Fruit fly (Drosophila melanogaster) whole organism, embryonic: ENCODE data around the gene CG7556.

Experiments used
- ATbp ChIP-seq: fragments of 200-800 bp; sonication (Bioruptor generic); optimal IDR thresholded peaks from 2 replicates; lab custom pipeline; 2017; ENCODE audit warnings: missing biosample characterization, mild to moderate bottlenecking, missing genetic modification characterization, missing genetic modification reagents
- Ada2b ChIP-seq: fragments of 200-800 bp; sonication (Bioruptor generic); IDR thresholded peaks from 2 replicates; pipeline ENCODE4 v1.3.6; 2022; ENCODE audit warnings: missing biosample characterization, missing genetic modification characterization
- Adf1 ChIP-seq: fragments of 200-800 bp; sonication (Bioruptor generic); IDR thresholded peaks from 2 replicates; pipeline ENCODE4 v1.3.6; 2022; ENCODE audit warnings: missing biosample characterization, missing genetic modification characterization
- Antp ChIP-seq: fragments of 200-800 bp; sonication (Bioruptor generic); optimal IDR thresholded peaks from 3 replicates; lab custom pipeline; 2016; ENCODE audit warnings: missing biosample characterization, missing genetic modification characterization
- Asciz ChIP-seq: fragments of 200-800 bp; sonication (Bioruptor generic); optimal IDR thresholded peaks from 2 replicates; lab custom pipeline; 2017; ENCODE audit warnings: missing biosample characterization, mild to moderate bottlenecking, missing genetic modification characterization, missing genetic modification reagents
- Atf6 ChIP-seq: fragments of 200-800 bp; sonication (Bioruptor generic); IDR thresholded peaks from 2 replicates; pipeline ENCODE4 v1.3.6; 2022; ENCODE audit warnings: missing biosample characterization, missing genetic modification characterization
- Blimp-1 ChIP-seq: fragments of 200-800 bp; sonication (Bioruptor generic); optimal IDR thresholded peaks from 3 replicates; lab custom pipeline; 2018; ENCODE audit warnings: missing biosample characterization, missing genetic modification characterization, mild to moderate bottlenecking, moderate library complexity, missing genetic modification reagents
- CG10209 ChIP-seq: fragments of 200-800 bp; sonication (Bioruptor generic); optimal IDR thresholded peaks from 3 replicates; lab custom pipeline; 2017; ENCODE audit warnings: missing biosample characterization, mild to moderate bottlenecking, missing genetic modification characterization, missing genetic modification reagents
- CG10979 ChIP-seq: fragments of 200-800 bp; sonication (Bioruptor generic); optimal IDR thresholded peaks from 2 replicates; lab custom pipeline; 2018; ENCODE audit warnings: missing biosample characterization, mild to moderate bottlenecking, missing genetic modification characterization, moderate library complexity
- CG12219 ChIP-seq: fragments of 200-800 bp; sonication (Bioruptor generic); optimal IDR thresholded peaks from 3 replicates; lab custom pipeline; 2018; ENCODE audit warnings: missing biosample characterization, mild to moderate bottlenecking, missing genetic modification characterization
- CG16815 ChIP-seq: fragments of 200-800 bp; sonication (Bioruptor generic); optimal IDR thresholded peaks from 3 replicates; lab custom pipeline; 2017; ENCODE audit warnings: missing biosample characterization, mild to moderate bottlenecking, missing genetic modification characterization
- CG17361 ChIP-seq: fragments of 200-800 bp; sonication (Bioruptor generic); IDR thresholded peaks from 3 replicates; pipeline ENCODE4 v1.3.6; 2022; ENCODE audit warnings: missing biosample characterization, missing genetic modification characterization
- CG1792 ChIP-seq: fragments of 200-800 bp; sonication (Bioruptor generic); optimal IDR thresholded peaks from 2 replicates; lab custom pipeline; 2016; ENCODE audit warnings: missing biosample characterization, missing genetic modification characterization
- CG18262 ChIP-seq: fragments of 200-800 bp; optimal IDR thresholded peaks from 3 replicates; lab custom pipeline; 2019; ENCODE audit warnings: missing biosample characterization, mild to moderate bottlenecking, missing genetic modification characterization, moderate library complexity
- CG18619 ChIP-seq: fragments of 200-800 bp; sonication (Bioruptor generic); optimal IDR thresholded peaks from 3 replicates; lab custom pipeline; 2017; ENCODE audit warnings: missing biosample characterization, mild to moderate bottlenecking, missing genetic modification characterization
- CG42726 ChIP-seq: fragments of 200-800 bp; sonication (Bioruptor generic); IDR thresholded peaks from 2 replicates; pipeline ENCODE4 v1.3.6; 2022; ENCODE audit warnings: missing biosample characterization, missing genetic modification characterization; ENCODE audit not compliant: partially characterized antibody
- CG4282 ChIP-seq: fragments of 200-800 bp; sonication (Bioruptor generic); optimal IDR thresholded peaks from 2 replicates; lab custom pipeline; 2016; ENCODE audit warnings: missing biosample characterization, missing genetic modification characterization
- CG4854 ChIP-seq: fragments of 200-800 bp; sonication (Bioruptor generic); optimal IDR thresholded peaks from 2 replicates; lab custom pipeline; 2016; ENCODE audit warnings: missing biosample characterization, missing genetic modification characterization, inconsistent platforms
- CG6765 ChIP-seq: fragments of 200-800 bp; sonication (Bioruptor generic); optimal IDR thresholded peaks from 3 replicates; lab custom pipeline; 2017; ENCODE audit warnings: missing biosample characterization, mild to moderate bottlenecking, missing genetic modification characterization
- CG7271 ChIP-seq: fragments of 200-800 bp; sonication (Bioruptor generic); optimal IDR thresholded peaks from 2 replicates; lab custom pipeline; 2018; ENCODE audit warnings: missing biosample characterization, mild to moderate bottlenecking, missing genetic modification characterization, moderate library complexity
- CG8765 ChIP-seq: fragments of 200-800 bp; sonication (Bioruptor generic); IDR thresholded peaks from 2 replicates; pipeline ENCODE4 v1.3.6; 2022; ENCODE audit warnings: missing biosample characterization, missing genetic modification characterization
- CG8924 ChIP-seq: fragments of 200-800 bp; optimal IDR thresholded peaks from 3 replicates; lab custom pipeline; 2019; ENCODE audit warnings: missing biosample characterization, mild to moderate bottlenecking, missing genetic modification characterization, moderate library complexity
- CG8944 ChIP-seq: fragments of 200-800 bp; sonication (Bioruptor generic); optimal IDR thresholded peaks from 3 replicates; lab custom pipeline; 2016; ENCODE audit warnings: missing biosample characterization, missing genetic modification characterization
- CG9932 ChIP-seq: fragments of 200-800 bp; sonication (Bioruptor generic); IDR thresholded peaks from 2 replicates; pipeline ENCODE4 v1.3.6; 2022; ENCODE audit warnings: missing biosample characterization, missing genetic modification characterization
- Dad ChIP-seq: fragments of 200-800 bp; sonication (Bioruptor generic); optimal IDR thresholded peaks from 3 replicates; lab custom pipeline; 2016; ENCODE audit warnings: missing biosample characterization, missing genetic modification characterization
- Doc3 ChIP-seq: fragments of 200-800 bp; sonication (Bioruptor generic); IDR thresholded peaks from 3 replicates; pipeline ENCODE4 v1.3.6; 2022; ENCODE audit warnings: missing biosample characterization, missing genetic modification characterization; ENCODE audit not compliant: partially characterized antibody
- Fer1 ChIP-seq: fragments of 200-800 bp; sonication (Bioruptor generic); optimal IDR thresholded peaks from 2 replicates; lab custom pipeline; 2017; ENCODE audit warnings: missing biosample characterization, mild to moderate bottlenecking, missing genetic modification characterization
- Gug ChIP-seq: fragments of 200-800 bp; sonication (Bioruptor generic); IDR thresholded peaks from 4 replicates; pipeline ENCODE4 v1.3.6; 2022; ENCODE audit warnings: missing biosample characterization, missing genetic modification characterization
- Hmx ChIP-seq: fragments of 200-800 bp; sonication (Bioruptor generic); optimal IDR thresholded peaks from 2 replicates; lab custom pipeline; 2016; ENCODE audit warnings: missing biosample characterization, missing genetic modification characterization
- Hr39 ChIP-seq: fragments of >200 bp; optimal IDR thresholded peaks from 2 replicates; lab custom pipeline; 2017
- Nf-YB ChIP-seq: fragments of 200-800 bp; sonication (Bioruptor generic); optimal IDR thresholded peaks from 3 replicates; lab custom pipeline; 2019; ENCODE audit warnings: missing biosample characterization, mild to moderate bottlenecking, missing genetic modification characterization, moderate library complexity
- Oli ChIP-seq: fragments of 200-800 bp; sonication (Bioruptor generic); optimal IDR thresholded peaks from 2 replicates; lab custom pipeline; 2018; ENCODE audit warnings: missing biosample characterization, mild to moderate bottlenecking, missing genetic modification characterization, moderate library complexity
- Sox102F ChIP-seq: fragments of 200-800 bp; sonication (Bioruptor generic); optimal IDR thresholded peaks from 2 replicates; lab custom pipeline; 2018; ENCODE audit warnings: missing biosample characterization, mild to moderate bottlenecking, missing genetic modification characterization, moderate library complexity
- chinmo ChIP-seq: fragments of 200-800 bp; sonication (Bioruptor generic); IDR thresholded peaks from 4 replicates; pipeline ENCODE4 v1.3.6; 2022; ENCODE audit warnings: missing biosample characterization, missing genetic modification characterization; ENCODE audit not compliant: partially characterized antibody
- eve ChIP-seq, 2 experiments: fragments of >200 bp; optimal IDR thresholded peaks; 2 replicates each; lab custom pipeline; 2017; ENCODE audit warnings: missing biosample characterization in 2 of 2, missing genetic modification characterization in 2 of 2
- exex ChIP-seq: fragments of 200-800 bp; sonication (Bioruptor generic); optimal IDR thresholded peaks from 4 replicates; lab custom pipeline; 2018; ENCODE audit warnings: missing biosample characterization, mild to moderate bottlenecking, missing genetic modification characterization, moderate library complexity
- gem ChIP-seq: fragments of 200-800 bp; sonication (Bioruptor generic); optimal IDR thresholded peaks from 2 replicates; lab custom pipeline; 2019; ENCODE audit warnings: missing biosample characterization, mild to moderate bottlenecking, missing genetic modification characterization, moderate library complexity
- gsb ChIP-seq: fragments of 200-800 bp; sonication (Bioruptor generic); IDR thresholded peaks from 2 replicates; pipeline ENCODE4 v1.3.6; 2022; ENCODE audit warnings: missing biosample characterization, missing genetic modification characterization
- hb ChIP-seq: fragments of 200-800 bp; sonication (Bioruptor generic); IDR thresholded peaks from 3 replicates; pipeline ENCODE4 v1.3.6; 2022; ENCODE audit warnings: missing biosample characterization, missing genetic modification characterization; ENCODE audit not compliant: partially characterized antibody
- hth ChIP-seq: fragments of >200 bp; optimal IDR thresholded peaks from 2 replicates; lab custom pipeline; 2017; ENCODE audit warnings: inconsistent platforms
- insv ChIP-seq, 2 experiments: fragments of 200-800 bp; sonication (Bioruptor generic); optimal IDR thresholded peaks; 3 replicates each; lab custom pipeline; 2016 to 2018; ENCODE audit warnings: missing biosample characterization in 2 of 2, missing genetic modification characterization in 2 of 2
- lola ChIP-seq, 3 experiments: fragments of >200 bp in 2 of 3; fragments of 200-800 bp in 1 of 3; sonication (Bioruptor generic) in 1 of 3; optimal IDR thresholded peaks; 2 replicates each; lab custom pipeline; 2017 to 2019; ENCODE audit warnings: missing biosample characterization in 3 of 3, missing genetic modification characterization in 3 of 3, mild to moderate bottlenecking in 1 of 3, moderate library complexity in 1 of 3
- nmo ChIP-seq: fragments of 200-800 bp; sonication (Bioruptor generic); optimal IDR thresholded peaks from 2 replicates; lab custom pipeline; 2018; ENCODE audit warnings: missing biosample characterization, mild to moderate bottlenecking, missing genetic modification characterization, moderate library complexity
- nom ChIP-seq: fragments of 200-800 bp; sonication (Bioruptor generic); optimal IDR thresholded peaks from 2 replicates; lab custom pipeline; 2017; ENCODE audit warnings: missing biosample characterization, missing genetic modification characterization, mild to moderate bottlenecking, moderate library complexity, missing genetic modification reagents
- sr ChIP-seq: fragments of 200-800 bp; sonication (Bioruptor generic); IDR thresholded peaks from 3 replicates; pipeline ENCODE4 v1.3.6; 2022; ENCODE audit warnings: missing biosample characterization, missing genetic modification characterization
- tin ChIP-seq: fragments of 200-800 bp; sonication (Bioruptor generic); optimal IDR thresholded peaks from 3 replicates; lab custom pipeline; 2016; ENCODE audit warnings: missing biosample characterization, missing genetic modification characterization
- tio ChIP-seq: fragments of 200-800 bp; sonication (Bioruptor generic); optimal IDR thresholded peaks from 2 replicates; lab custom pipeline; 2017; ENCODE audit warnings: missing biosample characterization, missing genetic modification characterization, inconsistent platforms
- zfh2 ChIP-seq: fragments of 200-800 bp; sonication (Bioruptor generic); optimal IDR thresholded peaks from 2 replicates; lab custom pipeline; 2016; ENCODE audit warnings: missing biosample characterization, missing genetic modification characterization

CG7556 gene

dm6 chrX:19225304-19225640 lies 45.6 kb upstream of the CG7556 start (continued):
- TF ChIP-seq CG4854 (no peak), CG4282 (GFP tag; lab: Kevin White, UChicago) (no peak), sr (0 out of 3 replicates have a peak, but pooled peaks have one; percentile 43), chinmo (GFP tag; lab: Robert Waterston, UW) (0 out of 4 replicates have a peak, but pooled peaks have one; percentile 17), CG8924 (tag; lab: Kevin White, UChicago) (peak; percentile 20), nom (peak; percentile 26), Blimp-1 (GFP tag; lab: Kevin White, UChicago) (peak; percentile 64), CG9932 (GFP tag; lab: Robert Waterston, UW) (0 out of 2 replicates have a peak, but pooled peaks have one; percentile 8)

DNA sequence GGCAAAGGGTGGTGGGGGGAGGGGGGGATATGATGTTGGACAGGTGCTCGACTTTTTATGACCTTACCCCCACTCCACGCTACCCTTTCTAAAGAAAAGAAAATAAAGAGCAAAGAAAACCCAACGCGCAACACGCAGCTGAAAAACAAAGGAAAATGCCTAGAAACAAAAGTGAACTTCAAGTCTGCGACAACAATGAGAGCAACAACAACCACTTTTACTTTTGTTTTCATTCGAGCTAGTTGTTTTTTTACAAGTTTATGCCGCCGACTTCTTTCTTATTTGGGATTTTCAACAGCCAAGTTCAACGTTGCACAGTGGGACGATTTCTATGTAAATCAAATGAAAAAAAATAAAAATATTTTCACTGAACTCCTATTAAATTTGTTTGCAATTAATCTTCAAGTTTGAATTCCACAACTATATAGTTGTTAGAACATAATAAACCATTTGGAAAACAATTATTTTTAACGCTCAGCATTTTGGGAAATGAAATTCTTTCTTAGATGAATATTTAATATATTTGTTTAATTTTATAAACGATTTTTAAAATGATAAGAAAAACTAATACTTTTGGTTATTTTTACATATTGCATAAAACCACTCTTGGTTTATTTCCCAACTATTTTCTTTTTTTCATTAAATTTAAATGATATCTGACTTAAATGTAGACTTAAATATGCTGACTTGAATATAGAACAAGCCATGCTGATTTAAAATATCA lies 45.1 kb upstream of the CG7556 start:
- TF ChIP-seq CG18619 = peak; percentile 51
- TF ChIP-seq Blimp-1 (GFP tag; lab: Kevin White, UChicago) = peak; percentile 91
- peak; percentile 61 for TF ChIP-seq nmo (GFP tag; lab: Kevin White, UChicago)
- TF ChIP-seq hb (GFP tag; lab: Robert Waterston, UW) = no peak
- TF ChIP-seq lola (GFP tag; optimal IDR thresholded peaks at IDR 0.05; lab: Kevin White, UChicago) = peak in 1 of 3 experiments; percentile 61
- TF ChIP-seq exex (tag; lab: Kevin White, UChicago) = no peak
- peak; percentile 5 for TF ChIP-seq CG6765 (GFP tag; lab: Kevin White, UChicago)
- no peak for TF ChIP-seq CG42726 (GFP tag; lab: Robert Waterston, UW)
- TF ChIP-seq gsb (GFP tag; lab: Robert Waterston, UW) = no peak
- TF ChIP-seq Doc3 (GFP tag; lab: Robert Waterston, UW) = no peak
- no peak for TF ChIP-seq Ada2b (GFP tag; lab: Robert Waterston, UW)
- TF ChIP-seq zfh2 (GFP tag; lab: Kevin White, UChicago) = no peak
- no peak for TF ChIP-seq CG8944 (GFP tag; lab: Kevin White, UChicago)
- TF ChIP-seq CG4282 (GFP tag; lab: Kevin White, UChicago) = no peak
- TF ChIP-seq eve (GFP tag; optimal IDR thresholded peaks at IDR 0.05; lab: Kevin White, UChicago) = no peak
- no peak for TF ChIP-seq CG12219 (GFP tag; lab: Kevin White, UChicago)
- TF ChIP-seq tio (GFP tag; lab: Kevin White, UChicago) = no peak
- no peak for TF ChIP-seq Atf6 (GFP tag; lab: Robert Waterston, UW)
- TF ChIP-seq Antp (GFP tag; lab: Kevin White, UChicago) = no peak
- TF ChIP-seq Nf-YB (GFP tag; lab: Kevin White, UChicago) = peak; percentile 5
- peak; percentile 80 for TF ChIP-seq CG18262 (tag; lab: Kevin White, UChicago)
- TF ChIP-seq CG10209 (GFP tag; lab: Kevin White, UChicago) = peak; percentile 34
- no peak for TF ChIP-seq Hr39
- TF ChIP-seq CG7271 (tag; lab: Kevin White, UChicago) = no peak
- TF ChIP-seq Fer1 = no peak
- TF ChIP-seq Sox102F = peak; percentile 64
- TF ChIP-seq CG8765 (GFP tag; lab: Robert Waterston, UW) = no peak
- peak; percentile 75 for TF ChIP-seq gem (tag; lab: Kevin White, UChicago)
- peak; percentile 56 for TF ChIP-seq Oli (tag; lab: Kevin White, UChicago)
- TF ChIP-seq CG10979 (tag; lab: Kevin White, UChicago) = peak; percentile 58
- TF ChIP-seq ATbp (GFP tag; lab: Kevin White, UChicago) = peak; percentile 8
- TF ChIP-seq tin (GFP tag; lab: Kevin White, UChicago) = peak; percentile 5
- no peak for TF ChIP-seq Gug (GFP tag; lab: Robert Waterston, UW)
- TF ChIP-seq hth (lab: Kevin White, UChicago) = no peak
- peak; percentile 89 for TF ChIP-seq CG17361 (GFP tag; lab: Robert Waterston, UW)
- TF ChIP-seq Hmx (GFP tag; lab: Kevin White, UChicago) = no peak
- TF ChIP-seq Asciz (GFP tag; lab: Kevin White, UChicago) = no peak
- TF ChIP-seq CG1792 (GFP tag; lab: Kevin White, UChicago) = no peak
- TF ChIP-seq insv (GFP tag; optimal IDR thresholded peaks at IDR 0.05; lab: Kevin White, UChicago) = no peak
- TF ChIP-seq Adf1 (GFP tag; lab: Robert Waterston, UW) = no peak
- peak; percentile 24 for TF ChIP-seq CG16815 (GFP tag; lab: Kevin White, UChicago)
- TF ChIP-seq Dad (GFP tag; lab: Kevin White, UChicago) = no peak
